Worm (Caenorhabditis elegans): ENCODE results near the gene T23B5.6.

Gene T23B5.6

ce11 chrIV:12717531-12717930 lies 40.5 kb upstream of the T23B5.6 start, which contains the start of gene C27D8.1:
TSS of gene C27D8.1 (plus strand) at chrIV:12717831.
- TF ChIP-seq ceh-30 (tag; optimal IDR thresholded peaks at IDR 0.05) (no peak), ahr-1 (tag; optimal IDR thresholded peaks at IDR 0.05) (no peak), nhr-11 (tag; optimal IDR thresholded peaks at IDR 0.05) (no peak), ttx-3 (tag; optimal IDR thresholded peaks at IDR 0.05) (no peak), T23F11.4 (GFP tag; optimal IDR thresholded peaks at IDR 0.05) (no peak), hlh-15 (tag; optimal IDR thresholded peaks at IDR 0.05) (no peak), ceh-19 (GFP tag; optimal IDR thresholded peaks at IDR 0.05) (no peak), ceh-48 (tag; optimal IDR thresholded peaks at IDR 0.05) (no peak), eyg-1 (tag; optimal IDR thresholded peaks at IDR 0.05) (no peak), Y22D7AL.16 (tag; optimal IDR thresholded peaks at IDR 0.05) (no peak), hlh-8 (tag; optimal IDR thresholded peaks at IDR 0.05) (no peak), mec-3 (tag; optimal IDR thresholded peaks at IDR 0.05; ENCODE audit: borderline replicate concordance) (no peak), unc-42 (tag; optimal IDR thresholded peaks at IDR 0.05) (no peak), C38D4.7 (GFP tag; optimal IDR thresholded peaks at IDR 0.05) (no peak), ets-4 (tag; optimal IDR thresholded peaks at IDR 0.05) (no peak), elt-4 (tag; optimal IDR thresholded peaks at IDR 0.05) (no peak)

- peak; percentile 51 for TF ChIP-seq hlh-30 (tag; optimal IDR thresholded peaks at IDR 0.05; ENCODE audit: insufficient read depth)
- no peak for TF ChIP-seq sox-2 (GFP tag; IDR thresholded peaks at IDR 0.05)
- no peak for TF ChIP-seq sdc-2 (tag; optimal IDR thresholded peaks at IDR 0.05)
- peak; percentile 43 for TF ChIP-seq elt-2 (tag; optimal IDR thresholded peaks at IDR 0.05)
These were observed 38.9 kb upstream of the T23B5.6 start for ce11 chrIV:12715947-12716382.

ce11 chrIV:12711644-12712043 lies 34.6 kb upstream of the T23B5.6 start, which contains the start of gene C27D8.3:
TSS of gene C27D8.3 (minus strand) at chrIV:12711744.
- TF ChIP-seq unc-42 (tag; optimal IDR thresholded peaks at IDR 0.05) (no peak), fkh-6 (tag; optimal IDR thresholded peaks at IDR 0.05) (no peak), dmd-4 (tag; optimal IDR thresholded peaks at IDR 0.05; ENCODE audit: borderline replicate concordance) (no peak), rnt-1 (tag; optimal IDR thresholded peaks at IDR 0.05) (no peak), elt-2 (tag; optimal IDR thresholded peaks at IDR 0.05) (no peak), unc-86 (tag; optimal IDR thresholded peaks at IDR 0.05) (no peak), ceh-9 (tag; optimal IDR thresholded peaks at IDR 0.05) (no peak), pat-9 (tag; optimal IDR thresholded peaks at IDR 0.05) (no peak), unc-55 (GFP tag; optimal IDR thresholded peaks at IDR 0.05) (no peak), mec-3 (tag; optimal IDR thresholded peaks at IDR 0.05; ENCODE audit: borderline replicate concordance) (no peak), pha-2 (tag; optimal IDR thresholded peaks at IDR 0.05) (no peak), hlh-30 (tag; optimal IDR thresholded peaks at IDR 0.05; ENCODE audit: insufficient read depth) (no peak), odd-2 (tag; optimal IDR thresholded peaks at IDR 0.05) (no peak), zip-5 (tag; optimal IDR thresholded peaks at IDR 0.05) (no peak), syd-9 (tag; optimal IDR thresholded peaks at IDR 0.05) (no peak), tbx-7 (tag; optimal IDR thresholded peaks at IDR 0.05) (no peak)

ce11 chrIV:12710996-12711395 lies 34.0 kb upstream of the T23B5.6 start, which contains the start of gene C27D8.2:
TSS of gene C27D8.2 (plus strand) at chrIV:12711217.
- TF ChIP-seq npax-4 (tag; optimal IDR thresholded peaks at IDR 0.05) (no peak), hlh-15 (tag; optimal IDR thresholded peaks at IDR 0.05) (no peak), hlh-30 (tag; optimal IDR thresholded peaks at IDR 0.05; ENCODE audit: insufficient read depth) (no peak), ttx-3 (tag; optimal IDR thresholded peaks at IDR 0.05) (no peak), K02D7.2 (tag; optimal IDR thresholded peaks at IDR 0.05) (no peak), eyg-1 (tag; optimal IDR thresholded peaks at IDR 0.05) (no peak), ztf-16 (tag; optimal IDR thresholded peaks at IDR 0.05) (no peak), ceh-30 (tag; optimal IDR thresholded peaks at IDR 0.05) (no peak), pqm-1 (tag; optimal IDR thresholded peaks at IDR 0.05) (no peak), tbx-7 (tag; optimal IDR thresholded peaks at IDR 0.05) (no peak), fax-1 (tag; optimal IDR thresholded peaks at IDR 0.05) (no peak)

Measured in whole organism, late embryonic.